Worm (Caenorhabditis elegans): ENCODE measurements around the gene F32B6.4.

Gene F32B6.4

DNA sequence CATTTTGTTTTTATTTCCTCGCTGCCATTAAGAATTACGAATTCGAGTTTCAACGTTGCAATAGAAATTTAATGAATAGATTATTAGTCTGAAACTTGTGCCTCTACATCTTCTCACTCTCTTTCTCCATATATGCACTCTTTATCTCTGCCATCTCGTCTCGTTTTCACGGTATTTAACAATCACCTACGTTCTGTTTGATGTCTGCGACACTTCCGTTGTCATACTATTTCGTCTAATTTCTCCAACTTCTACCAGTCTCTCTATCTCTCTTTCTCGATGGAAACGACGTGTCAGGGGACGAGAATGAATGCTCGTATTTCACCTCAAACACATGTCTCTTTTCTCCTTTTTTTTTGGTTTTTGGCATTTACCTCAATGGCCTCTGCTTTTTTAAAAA is 18.0 kb downstream of the F32B6.4 start (continued):
- TF ChIP-seq R02D3.7 (tag; optimal IDR thresholded peaks at IDR 0.05): no peak
- TF ChIP-seq unc-62 (GFP tag; optimal IDR thresholded peaks at IDR 0.05): no peak
- TF ChIP-seq sma-9 (GFP tag; optimal IDR thresholded peaks at IDR 0.05): peak; percentile 68
- TF ChIP-seq sma-9 (tag; optimal IDR thresholded peaks at IDR 0.05): no peak
- peak; percentile 90 for TF ChIP-seq crh-2 (tag; optimal IDR thresholded peaks at IDR 0.05)
- no peak for TF ChIP-seq lin-39 (tag; optimal IDR thresholded peaks at IDR 0.05)
- TF ChIP-seq nhr-23 (tag; optimal IDR thresholded peaks at IDR 0.05): no peak

DNA sequence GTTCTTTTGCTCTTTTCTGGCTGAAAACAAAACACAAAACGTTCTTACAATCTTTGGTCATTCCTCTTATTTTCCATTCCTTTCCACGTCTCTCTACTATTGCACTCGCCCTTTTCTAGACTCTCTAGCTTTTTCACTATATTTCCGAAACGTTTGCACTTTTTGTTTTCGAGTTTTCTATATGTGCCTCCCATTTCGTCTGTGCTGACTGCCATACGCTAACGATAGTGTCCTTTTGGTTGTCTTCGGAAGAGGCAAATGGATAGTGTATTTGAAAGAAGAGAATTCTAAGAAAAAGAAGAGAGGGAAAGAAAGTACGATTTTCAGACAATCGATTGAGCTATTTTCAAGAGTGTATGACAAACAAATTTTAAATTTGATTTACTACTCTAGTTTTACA is 19.1 kb downstream of the F32B6.4 start:
- no peak for TF ChIP-seq unc-62 (GFP tag; optimal IDR thresholded peaks at IDR 0.05)
- no peak for TF ChIP-seq elt-1 (tag; optimal IDR thresholded peaks at IDR 0.05)
- TF ChIP-seq alr-1 (tag; optimal IDR thresholded peaks at IDR 0.05): no peak
- no peak for TF ChIP-seq mdl-1 (tag; optimal IDR thresholded peaks at IDR 0.05)
- no peak for TF ChIP-seq ZK546.5 (tag; optimal IDR thresholded peaks at IDR 0.05)
- TF ChIP-seq nhr-6 (tag; optimal IDR thresholded peaks at IDR 0.05): no peak
- TF ChIP-seq lin-39 (tag; optimal IDR thresholded peaks at IDR 0.05): no peak
- no peak for TF ChIP-seq nhr-11 (tag; optimal IDR thresholded peaks at IDR 0.05)
- TF ChIP-seq aly-2 (tag; optimal IDR thresholded peaks at IDR 0.05): no peak
- TF ChIP-seq skn-1 (tag; optimal IDR thresholded peaks at IDR 0.05): peak; percentile 32
- TF ChIP-seq ztf-4 (tag; optimal IDR thresholded peaks at IDR 0.05): no peak
- peak; percentile 81 for TF ChIP-seq fos-1 (tag; optimal IDR thresholded peaks at IDR 0.05)
- TF ChIP-seq unc-39 (tag; optimal IDR thresholded peaks at IDR 0.05): no peak
- no peak for TF ChIP-seq peb-1 (tag; optimal IDR thresholded peaks at IDR 0.05)
- TF ChIP-seq ceh-82 (tag; optimal IDR thresholded peaks at IDR 0.05): no peak
- no peak for TF ChIP-seq mab-5 (tag; optimal IDR thresholded peaks at IDR 0.05)
- TF ChIP-seq ztf-1 (GFP tag; conservative IDR thresholded peaks at IDR 0.05): no peak
- no peak for TF ChIP-seq lin-13 (GFP tag; optimal IDR thresholded peaks at IDR 0.05)
- no peak for TF ChIP-seq blmp-1 (tag; optimal IDR thresholded peaks at IDR 0.05; ENCODE audit: insufficient read depth)
- no peak for TF ChIP-seq dmd-4 (tag; optimal IDR thresholded peaks at IDR 0.05)
- no peak for TF ChIP-seq R02D3.7 (tag; optimal IDR thresholded peaks at IDR 0.05)
- TF ChIP-seq nhr-23 (tag; optimal IDR thresholded peaks at IDR 0.05): no peak
- no peak for TF ChIP-seq gmeb-1 (tag; optimal IDR thresholded peaks at IDR 0.05)
- TF ChIP-seq lsy-2 (tag; optimal IDR thresholded peaks at IDR 0.05): peak in 1 of 2 experiments; percentile 34
- TF ChIP-seq nhr-10 (tag; optimal IDR thresholded peaks at IDR 0.05): no peak
- peak; percentile 9 for TF ChIP-seq unc-55 (GFP tag; optimal IDR thresholded peaks at IDR 0.05)
- no peak for TF ChIP-seq ztf-11 (tag; optimal IDR thresholded peaks at IDR 0.05)
- TF ChIP-seq nhr-25 (tag; optimal IDR thresholded peaks at IDR 0.05): no peak
- TF ChIP-seq Y55F3AM.14 (GFP tag; optimal IDR thresholded peaks at IDR 0.05): no peak
- no peak for TF ChIP-seq sma-3 (GFP tag; optimal IDR thresholded peaks at IDR 0.05)
- no peak for TF ChIP-seq sem-4 (tag; optimal IDR thresholded peaks at IDR 0.05)
- TF ChIP-seq nhr-129 (tag; optimal IDR thresholded peaks at IDR 0.05): peak; percentile 47
- no peak for TF ChIP-seq nhr-12 (tag; optimal IDR thresholded peaks at IDR 0.05)
- TF ChIP-seq egl-27 (tag; optimal IDR thresholded peaks at IDR 0.05): no peak
- no peak for TF ChIP-seq snpc-4 (tag; optimal IDR thresholded peaks at IDR 0.05)
- TF ChIP-seq mbf-1 (tag; optimal IDR thresholded peaks at IDR 0.05): no peak
- no peak for TF ChIP-seq ceh-16 (tag; optimal IDR thresholded peaks at IDR 0.05)
- no peak for TF ChIP-seq elt-3 (tag; optimal IDR thresholded peaks at IDR 0.05)
- TF ChIP-seq nhr-21 (tag; optimal IDR thresholded peaks at IDR 0.05): no peak
- peak; percentile 78 for TF ChIP-seq crh-2 (tag; optimal IDR thresholded peaks at IDR 0.05)
- no peak for TF ChIP-seq nhr-77 (tag; optimal IDR thresholded peaks at IDR 0.05)
- TF ChIP-seq lin-11 (tag; optimal IDR thresholded peaks at IDR 0.05): no peak
- peak; percentile 35 for TF ChIP-seq C34F6.9 (tag; optimal IDR thresholded peaks at IDR 0.05)
- TF ChIP-seq zag-1 (tag; optimal IDR thresholded peaks at IDR 0.05): peak; percentile 57
- TF ChIP-seq F13H6.1 (tag; optimal IDR thresholded peaks at IDR 0.05): peak; percentile 36
- TF ChIP-seq sma-9 (GFP tag; optimal IDR thresholded peaks at IDR 0.05): peak; percentile 70
- TF ChIP-seq sma-9 (tag; optimal IDR thresholded peaks at IDR 0.05): no peak
- no peak for TF ChIP-seq ama-1 (optimal IDR thresholded peaks at IDR 0.05)
- TF ChIP-seq nhr-237 (tag; optimal IDR thresholded peaks at IDR 0.05): no peak
